Worm (Caenorhabditis elegans): ENCODE results near the gene nrx-1.

nrx-1 gene

DNA sequence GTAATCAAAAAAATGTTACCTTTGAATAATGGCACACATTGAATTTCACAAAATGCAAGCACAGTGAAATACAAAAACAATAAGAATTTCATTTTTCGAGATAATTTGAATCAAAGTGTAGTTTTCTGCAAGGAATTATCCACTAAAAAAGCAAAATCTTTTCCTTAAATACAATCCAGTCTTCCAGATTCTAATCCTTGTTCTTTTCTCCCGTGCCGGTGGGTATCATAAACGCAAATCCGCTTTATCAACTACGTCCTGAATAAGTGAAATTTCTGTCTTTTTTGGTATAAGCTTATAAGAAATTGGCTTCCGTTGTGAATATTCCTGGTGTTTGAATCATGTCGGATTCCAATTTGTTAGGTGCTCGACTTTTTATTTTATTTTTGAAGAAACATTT lies 63.3 kb downstream of the nrx-1 start:
- TF ChIP-seq hlh-12 (tag; optimal IDR thresholded peaks at IDR 0.05) (no peak), B0261.1 (tag; optimal IDR thresholded peaks at IDR 0.05) (no peak), atf-7 (tag; optimal IDR thresholded peaks at IDR 0.05) (peak; percentile 3), C17E4.6 (GFP tag; IDR thresholded peaks at IDR 0.05) (no peak), Y53G8AR.9 (GFP tag; conservative IDR thresholded peaks at IDR 0.05) (peak; percentile 20; the same call in 1 of the 2 replicates)

DNA sequence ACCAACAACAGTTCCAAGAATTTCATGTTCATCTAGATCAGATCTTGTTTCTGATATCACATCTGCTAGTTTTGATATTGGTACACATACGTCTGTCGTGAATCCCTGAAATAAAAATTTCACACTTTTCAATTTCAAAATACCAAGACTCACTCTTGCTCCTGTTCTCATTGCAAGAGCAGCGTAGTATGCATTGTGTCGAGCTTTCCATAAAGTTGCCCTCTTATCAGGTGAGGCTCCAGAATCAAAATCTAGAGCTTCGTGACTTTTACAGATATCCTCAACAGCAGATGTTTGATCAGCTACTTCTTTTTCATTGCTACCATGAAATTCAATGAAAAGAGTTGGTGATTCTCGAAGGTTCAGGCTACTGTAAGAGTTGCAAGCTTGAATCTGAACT lies 64.2 kb downstream of the nrx-1 start, which contains the start of gene F32D8.11:
Gene F32D8.11, minus strand, starts transcription at position 101 of the 400 bp plus-strand sequence.
- TF ChIP-seq Y56A3A.18 (GFP tag; IDR thresholded peaks at IDR 0.05) (0 out of 2 replicates have a peak, but pooled peaks have one; percentile 6), K12H6.12 (tag; optimal IDR thresholded peaks at IDR 0.05) (no peak)

DNA sequence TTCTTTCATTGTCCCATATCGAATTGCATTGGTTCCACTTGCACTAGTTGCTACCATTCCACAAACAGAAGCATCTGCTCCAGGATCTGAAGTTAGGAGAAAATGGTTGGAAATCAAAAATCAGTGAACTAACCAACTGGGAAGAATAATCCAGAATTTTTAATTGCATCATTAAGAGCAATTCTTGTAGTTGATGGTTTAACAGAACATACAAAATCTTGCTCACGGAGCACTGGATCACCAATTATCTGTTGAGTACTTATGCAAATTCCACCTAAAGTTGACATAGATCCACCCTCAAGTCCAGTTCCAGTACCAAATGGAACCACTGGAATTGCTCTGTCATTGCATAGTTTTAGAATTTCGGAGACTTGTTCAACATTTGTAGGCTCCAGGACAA lies 65.0 kb downstream of the nrx-1 start:
- TF ChIP-seq F57C9.4 (tag; optimal IDR thresholded peaks at IDR 0.05) = peak; percentile 12
- no peak for TF ChIP-seq lsy-27 (tag; optimal IDR thresholded peaks at IDR 0.05; ENCODE audit: borderline replicate concordance, insufficient read depth)

DNA sequence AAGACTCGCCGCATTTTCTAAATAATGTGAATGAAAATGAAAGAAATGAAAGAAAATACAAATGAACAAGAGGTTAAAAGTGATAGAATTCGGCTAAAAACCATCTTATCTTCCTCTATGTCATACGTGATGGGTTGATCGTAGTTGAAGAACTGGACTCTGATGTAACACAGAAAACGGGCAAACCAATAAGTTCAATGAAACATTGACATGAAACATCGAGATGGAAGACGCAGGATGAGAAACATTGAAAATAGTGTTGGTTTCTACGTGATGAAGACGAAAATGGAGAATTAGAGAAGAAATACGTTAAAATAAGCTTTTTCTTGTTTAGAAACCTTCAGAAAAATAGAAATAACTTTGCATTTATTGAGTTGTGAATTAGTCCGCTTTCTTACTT lies 66.2 kb downstream of the nrx-1 start, which contains the start of gene F32D8.12:
Gene F32D8.12, minus strand, starts transcription at position 48 of the 400 bp plus-strand sequence.
- TF ChIP-seq unc-130 (GFP tag; optimal IDR thresholded peaks at IDR 0.05) (no peak), ztf-6 (GFP tag; IDR thresholded peaks at IDR 0.05) (no peak), nfya-2 (GFP tag; IDR thresholded peaks at IDR 0.05) (no peak), cebp-2 (GFP tag; IDR thresholded peaks at IDR 0.05) (no peak), nhr-80 (tag; optimal IDR thresholded peaks at IDR 0.05) (peak; percentile 22), tlf-1 (GFP tag; optimal IDR thresholded peaks at IDR 0.05) (no peak), ZK185.1 (tag; optimal IDR thresholded peaks at IDR 0.05; ENCODE audit: poor library complexity, severe bottlenecking) (peak; percentile 9), ekl-4 (GFP tag; IDR thresholded peaks at IDR 0.05) (no peak), B0261.1 (tag; optimal IDR thresholded peaks at IDR 0.05) (no peak), ztf-26 (tag; optimal IDR thresholded peaks at IDR 0.05) (peak; percentile 10), dpl-1 (GFP tag; optimal IDR thresholded peaks at IDR 0.05) (no peak), B0336.3 (GFP tag; IDR thresholded peaks at IDR 0.05) (0 out of 2 replicates have a peak, but pooled peaks have one; percentile 30), hmg-1.2 (GFP tag; IDR thresholded peaks at IDR 0.05) (peak; percentile 96), hsf-1 (GFP tag; IDR thresholded peaks at IDR 0.05) (no peak), ztf-22 (GFP tag; optimal IDR thresholded peaks at IDR 0.05) (no peak), lin-35 (GFP tag; optimal IDR thresholded peaks at IDR 0.05) (peak in 1 of 3 experiments; percentile 36), cebp-1 (GFP tag; IDR thresholded peaks at IDR 0.05) (no peak), cebp-1 (tag; optimal IDR thresholded peaks at IDR 0.05) (peak; percentile 38), hmg-20 (GFP tag; IDR thresholded peaks at IDR 0.05) (no peak), snpc-1.3 (tag; optimal IDR thresholded peaks at IDR 0.05; ENCODE audit: insufficient read depth) (no peak), lsl-1 (GFP tag; optimal IDR thresholded peaks at IDR 0.05) (no peak), lin-40 (tag; optimal IDR thresholded peaks at IDR 0.05) (peak; percentile 10)

DNA sequence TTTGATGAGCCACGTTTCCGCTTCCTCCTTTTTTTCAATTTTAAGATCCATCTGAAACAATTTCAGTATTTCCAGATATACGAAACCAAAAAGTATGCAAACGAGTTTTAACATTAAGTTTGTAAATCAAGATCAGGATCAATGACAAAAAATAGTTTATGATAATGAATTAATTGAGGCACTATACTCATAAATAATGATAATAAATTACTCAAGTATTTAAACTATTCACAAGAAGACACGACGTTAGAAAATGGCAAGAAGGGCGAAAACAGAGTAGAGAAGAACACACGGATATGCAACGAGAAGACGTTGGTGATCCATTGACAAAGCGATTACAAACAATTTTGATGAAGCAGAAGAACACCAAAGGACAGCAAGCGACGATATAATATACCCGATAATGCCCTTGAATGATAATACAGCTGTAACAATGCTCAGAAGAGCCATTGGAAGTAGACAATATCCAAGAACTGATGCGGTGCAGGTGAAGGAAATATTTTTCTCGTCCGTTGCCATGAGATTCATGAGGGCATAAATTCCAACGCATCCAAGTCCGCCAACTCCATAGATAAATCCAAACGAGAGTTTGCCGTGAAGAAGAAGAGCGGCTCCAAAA lies 68.8 kb downstream of the nrx-1 start, which contains the start of gene F32D8.4:
Gene F32D8.4, minus strand, starts transcription at position 51 of the 619 bp plus-strand sequence.
- TF ChIP-seq mxl-1 (tag; optimal IDR thresholded peaks at IDR 0.05) = no peak
- no peak for TF ChIP-seq Y56A3A.18 (GFP tag; IDR thresholded peaks at IDR 0.05)
- no peak for TF ChIP-seq snpc-1.1 (tag; optimal IDR thresholded peaks at IDR 0.05; ENCODE audit: insufficient read depth)
- no peak for TF ChIP-seq K11D2.4 (GFP tag; IDR thresholded peaks at IDR 0.05)
- no peak for TF ChIP-seq Y95B8A.8 (GFP tag; IDR thresholded peaks at IDR 0.05)
- no peak for TF ChIP-seq lsy-27 (tag; optimal IDR thresholded peaks at IDR 0.05; ENCODE audit: borderline replicate concordance, insufficient read depth)
- TF ChIP-seq Y79H2A.3 (GFP tag; conservative IDR thresholded peaks at IDR 0.05) = no peak
- no peak for TF ChIP-seq egl-44 (GFP tag; IDR thresholded peaks at IDR 0.05)
- no peak for TF ChIP-seq lin-40 (tag; optimal IDR thresholded peaks at IDR 0.05)
- TF ChIP-seq zim-3 (tag; optimal IDR thresholded peaks at IDR 0.05) = no peak
- no peak for TF ChIP-seq C06A6.2 (GFP tag; conservative IDR thresholded peaks at IDR 0.05)
